Worm (Caenorhabditis elegans) whole organism, late embryonic: Measurements from ENCODE around the gene T25G12.3.

ENCODE experiments used
- F13H6.1 ChIP-seq: sonication (generic microtip); optimal IDR thresholded peaks from 2 replicates; lab custom pipeline; 2016; ENCODE audit warnings: missing genetic modification characterization, missing compliant biosample characterization
- K09A11.1 ChIP-seq: sonication (generic microtip); optimal IDR thresholded peaks from 2 replicates; lab custom pipeline; 2017; ENCODE audit warnings: antibody characterized with exemption, mild to moderate bottlenecking, missing genetic modification characterization, missing compliant biosample characterization; ENCODE audit not compliant: insufficient read depth
- T23F11.4 ChIP-seq: fragments of 200-800 bp; sonication (Bioruptor generic); optimal IDR thresholded peaks from 2 replicates; lab custom pipeline; 2018; ENCODE audit warnings: mild to moderate bottlenecking, missing genetic modification characterization, missing compliant biosample characterization
- Y22D7AL.16 ChIP-seq: sonication (generic microtip); optimal IDR thresholded peaks from 2 replicates; lab custom pipeline; 2016; ENCODE audit warnings: missing genetic modification characterization, missing compliant biosample characterization
- ahr-1 ChIP-seq: sonication (generic microtip); optimal IDR thresholded peaks from 2 replicates; lab custom pipeline; 2016; ENCODE audit warnings: missing genetic modification characterization, missing compliant biosample characterization
- ama-1 ChIP-seq: fragments of 150-350 bp; optimal IDR thresholded peaks from 2 replicates; lab custom pipeline; 2014
- ceh-14 ChIP-seq: sonication (generic microtip); optimal IDR thresholded peaks from 2 replicates; lab custom pipeline; 2016; ENCODE audit warnings: missing genotype, missing genetic modification characterization, missing compliant biosample characterization
- ceh-19 ChIP-seq: fragments of 200-800 bp; sonication (Bioruptor generic); optimal IDR thresholded peaks from 2 replicates; lab custom pipeline; 2018; ENCODE audit warnings: mild to moderate bottlenecking, missing genetic modification characterization, missing compliant biosample characterization
- ceh-24 ChIP-seq: sonication (generic microtip); optimal IDR thresholded peaks from 2 replicates; lab custom pipeline; 2016; ENCODE audit warnings: mild to moderate bottlenecking, missing genetic modification characterization, missing compliant biosample characterization
- ceh-30 ChIP-seq: fragments of 150-350 bp; optimal IDR thresholded peaks from 2 replicates; lab custom pipeline; 2014; ENCODE audit warnings: missing biosample characterization, missing genetic modification characterization
- ceh-34 ChIP-seq: sonication (generic microtip); optimal IDR thresholded peaks from 2 replicates; lab custom pipeline; 2016; ENCODE audit warnings: mild to moderate bottlenecking, missing genetic modification characterization, missing compliant biosample characterization
- dmd-4 ChIP-seq: sonication (generic microtip); optimal IDR thresholded peaks from 2 replicates; lab custom pipeline; 2016; ENCODE audit warnings: borderline replicate concordance, missing genetic modification characterization, missing compliant biosample characterization
- elt-4 ChIP-seq: sonication (generic microtip); optimal IDR thresholded peaks from 2 replicates; lab custom pipeline; 2016; ENCODE audit warnings: missing genetic modification characterization, missing compliant biosample characterization
- ets-4 ChIP-seq: sonication (generic microtip); optimal IDR thresholded peaks from 2 replicates; lab custom pipeline; 2016; ENCODE audit warnings: missing genetic modification characterization, missing compliant biosample characterization
- fkh-10 ChIP-seq: fragments of 150-350 bp; optimal IDR thresholded peaks from 2 replicates; lab custom pipeline; 2014; ENCODE audit warnings: missing biosample characterization, missing genetic modification reagents, missing genetic modification characterization
- fkh-6 ChIP-seq: sonication (generic microtip); optimal IDR thresholded peaks from 2 replicates; lab custom pipeline; 2016; ENCODE audit warnings: missing genetic modification characterization, missing compliant biosample characterization
- hlh-30 ChIP-seq: sonication (generic microtip); optimal IDR thresholded peaks from 2 replicates; lab custom pipeline; 2017; ENCODE audit warnings: antibody characterized with exemption, missing genetic modification characterization, missing compliant biosample characterization; ENCODE audit not compliant: insufficient read depth
- hlh-8 ChIP-seq: sonication (generic microtip); optimal IDR thresholded peaks from 2 replicates; lab custom pipeline; 2016; ENCODE audit warnings: missing genotype, missing genetic modification characterization, missing compliant biosample characterization
- lim-6 ChIP-seq: sonication (generic microtip); optimal IDR thresholded peaks from 2 replicates; lab custom pipeline; 2016; ENCODE audit warnings: missing genetic modification characterization, missing compliant biosample characterization
- lin-11 ChIP-seq: fragments of 200-800 bp; sonication (Bioruptor generic); optimal IDR thresholded peaks from 2 replicates; lab custom pipeline; 2018; ENCODE audit warnings: mild to moderate bottlenecking, missing genetic modification characterization, missing compliant biosample characterization
- madf-2 ChIP-seq: sonication (generic microtip); optimal IDR thresholded peaks from 2 replicates; lab custom pipeline; 2017; ENCODE audit warnings: missing genetic modification characterization, missing compliant biosample characterization
- nfya-1 ChIP-seq: sonication (generic microtip); optimal IDR thresholded peaks from 2 replicates; lab custom pipeline; 2017; ENCODE audit warnings: missing genetic modification characterization, mild to moderate bottlenecking, missing compliant biosample characterization, antibody characterized with exemption, moderate library complexity
- nhr-11 ChIP-seq: fragments of 150-350 bp; optimal IDR thresholded peaks from 2 replicates; lab custom pipeline; 2014; ENCODE audit warnings: missing biosample characterization, missing genetic modification characterization
- odd-2 ChIP-seq: sonication (generic microtip); optimal IDR thresholded peaks from 2 replicates; lab custom pipeline; 2017; ENCODE audit warnings: antibody characterized with exemption, mild to moderate bottlenecking, missing genetic modification characterization, missing compliant biosample characterization
- pat-9 ChIP-seq: fragments of 200-800 bp; sonication (Bioruptor generic); optimal IDR thresholded peaks from 2 replicates; lab custom pipeline; 2018; ENCODE audit warnings: mild to moderate bottlenecking, missing genetic modification characterization, moderate library complexity, missing compliant biosample characterization
- pax-1 ChIP-seq: fragments of 150-350 bp; optimal IDR thresholded peaks from 2 replicates; lab custom pipeline; 2014; ENCODE audit warnings: missing biosample characterization, missing genetic modification characterization
- pha-2 ChIP-seq: sonication (generic microtip); optimal IDR thresholded peaks from 2 replicates; lab custom pipeline; 2017; ENCODE audit warnings: mild to moderate bottlenecking, missing genetic modification characterization, missing compliant biosample characterization
- pha-4 ChIP-seq: fragments of 150-350 bp; optimal IDR thresholded peaks from 2 replicates; lab custom pipeline; 2018; ENCODE audit warnings: missing biosample characterization, missing genetic modification reagents, missing genetic modification characterization
- pqm-1 ChIP-seq: sonication (generic microtip); optimal IDR thresholded peaks from 2 replicates; lab custom pipeline; 2016; ENCODE audit warnings: missing genetic modification characterization, missing compliant biosample characterization
- pros-1 ChIP-seq: fragments of 150-350 bp; optimal IDR thresholded peaks from 2 replicates; lab custom pipeline; 2014; ENCODE audit warnings: missing biosample characterization, missing genetic modification reagents, missing genetic modification characterization
- ref-2 ChIP-seq: sonication (generic microtip); optimal IDR thresholded peaks from 2 replicates; lab custom pipeline; 2016; ENCODE audit warnings: missing genetic modification characterization, missing compliant biosample characterization
- sdc-2 ChIP-seq: sonication (generic microtip); optimal IDR thresholded peaks from 2 replicates; lab custom pipeline; 2016; ENCODE audit warnings: missing genotype, missing genetic modification characterization, missing compliant biosample characterization
- sox-2 ChIP-seq: fragments of 200-800 bp; sonication (Bioruptor generic); IDR thresholded peaks from 2 replicates; pipeline ENCODE4 v1.3.6; 2022; ENCODE audit warnings: missing genetic modification reagents, missing genetic modification characterization, missing compliant biosample characterization
- tbx-2 ChIP-seq: sonication (generic microtip); optimal IDR thresholded peaks from 2 replicates; lab custom pipeline; 2016; ENCODE audit warnings: missing genetic modification characterization, missing compliant biosample characterization
- tbx-7 ChIP-seq: sonication (generic microtip); optimal IDR thresholded peaks from 2 replicates; lab custom pipeline; 2016; ENCODE audit warnings: missing genotype, missing genetic modification characterization, missing compliant biosample characterization
- unc-3 ChIP-seq, 2 experiments: fragments of 200-800 bp in 1 of 2; sonication (Bioruptor generic) in 1 of 2; sonication (generic microtip) in 1 of 2; conservative IDR thresholded peaks in 1 of 2; optimal IDR thresholded peaks in 1 of 2; 2 replicates each; pipeline versions ENCODE4 v1.3.6 to Lab custom; 2016 to 2022; ENCODE audit warnings: missing compliant biosample characterization in 2 of 2, missing genetic modification characterization in 2 of 2, missing genetic modification reagents in 1 of 2
- unc-42 ChIP-seq: sonication (generic microtip); optimal IDR thresholded peaks from 2 replicates; lab custom pipeline; 2016; ENCODE audit warnings: missing genotype, missing genetic modification characterization, missing compliant biosample characterization
- unc-55 ChIP-seq: sonication (generic microtip); optimal IDR thresholded peaks from 2 replicates; lab custom pipeline; 2017; ENCODE audit warnings: missing biosample characterization, missing genetic modification reagents, missing genetic modification characterization
- unc-86 ChIP-seq: sonication (generic microtip); optimal IDR thresholded peaks from 2 replicates; lab custom pipeline; 2016; ENCODE audit warnings: missing genetic modification characterization, missing compliant biosample characterization
- zip-5 ChIP-seq: sonication (generic microtip); optimal IDR thresholded peaks from 2 replicates; lab custom pipeline; 2016; ENCODE audit warnings: missing genetic modification characterization, missing compliant biosample characterization
- ztf-16 ChIP-seq: sonication (generic microtip); optimal IDR thresholded peaks from 2 replicates; lab custom pipeline; 2017; ENCODE audit warnings: missing genetic modification characterization, missing compliant biosample characterization

Gene T25G12.3

ce11 chrX:17209265-17209664, 22.2 kb upstream of the T25G12.3 start, which contains the start of gene T08G2.2:
Gene T08G2.2 (minus strand): TSS chrX:17209365.
- no peak for TF ChIP-seq unc-3 (GFP tag; conservative IDR thresholded peaks at IDR 0.05; lab: Robert Waterston, UW)
- TF ChIP-seq unc-3 (tag; optimal IDR thresholded peaks at IDR 0.05; lab: Kevin White, UChicago): no peak
- TF ChIP-seq fkh-6: no peak
- no peak for TF ChIP-seq tbx-2 (tag; lab: Kevin White, UChicago)
- no peak for TF ChIP-seq lim-6
- no peak for TF ChIP-seq pros-1 (tag; lab: Kevin White, UChicago)
- no peak for TF ChIP-seq T23F11.4 (GFP tag; lab: Kevin White, UChicago)
- TF ChIP-seq pat-9 (tag; lab: Kevin White, UChicago): no peak
- TF ChIP-seq hlh-8 (tag; lab: Kevin White, UChicago): no peak
- TF ChIP-seq unc-42: no peak
- TF ChIP-seq ceh-30 (tag; lab: Kevin White, UChicago): no peak
- TF ChIP-seq ama-1: no peak
- TF ChIP-seq K09A11.1 (tag; lab: Kevin White, UChicago): no peak
- no peak for TF ChIP-seq sox-2 (GFP tag; lab: Robert Waterston, UW)
- no peak for TF ChIP-seq F13H6.1
- no peak for TF ChIP-seq hlh-30 (tag; lab: Kevin White, UChicago)
- no peak for TF ChIP-seq ceh-24 (tag; lab: Kevin White, UChicago)

ce11 chrX:17211513-17211912, 19.9 kb upstream of the T25G12.3 start:
- TF ChIP-seq odd-2 (tag; lab: Kevin White, UChicago): no peak
- no peak for TF ChIP-seq ztf-16 (tag; lab: Kevin White, UChicago)
- TF ChIP-seq F13H6.1: no peak
- no peak for TF ChIP-seq ceh-14 (tag; lab: Kevin White, UChicago)
- no peak for TF ChIP-seq ceh-34 (tag; lab: Kevin White, UChicago)
- no peak for TF ChIP-seq nfya-1 (tag; lab: Kevin White, UChicago)
- TF ChIP-seq, all 69 proteins: peak for 0

ce11 chrX:17214803-17215202, 16.6 kb upstream of the T25G12.3 start, which contains the start of gene acdh-10:
Gene acdh-10 (minus strand): TSS chrX:17214903.
- no peak for TF ChIP-seq pqm-1 (tag; lab: Kevin White, UChicago)
- no peak for TF ChIP-seq ahr-1
- no peak for TF ChIP-seq sdc-2 (tag; lab: Kevin White, UChicago)
- no peak for TF ChIP-seq tbx-7 (tag; lab: Kevin White, UChicago)
- no peak for TF ChIP-seq unc-86 (tag; lab: Kevin White, UChicago)
- no peak for TF ChIP-seq lim-6
- TF ChIP-seq unc-55 (GFP tag; lab: Kevin White, UChicago): no peak
- TF ChIP-seq unc-42: no peak
- no peak for TF ChIP-seq ceh-34 (tag; lab: Kevin White, UChicago)
- TF ChIP-seq madf-2: no peak
- no peak for TF ChIP-seq pax-1 (tag; lab: Kevin White, UChicago)
- TF ChIP-seq ref-2: no peak
- no peak for TF ChIP-seq pha-4 (tag; lab: Kevin White, UChicago)
- no peak for TF ChIP-seq ceh-19 (GFP tag; lab: Kevin White, UChicago)
- TF ChIP-seq, all 69 proteins: peak for 0

- TF ChIP-seq ets-4 (no peak), pax-1 (tag; lab: Kevin White, UChicago) (no peak), T23F11.4 (GFP tag; lab: Kevin White, UChicago) (no peak), fkh-10 (GFP tag; lab: Kevin White, UChicago) (no peak), ceh-14 (tag; lab: Kevin White, UChicago) (no peak), hlh-8 (tag; lab: Kevin White, UChicago) (no peak), zip-5 (no peak), unc-55 (GFP tag; lab: Kevin White, UChicago) (no peak), lim-6 (no peak), nfya-1 (tag; lab: Kevin White, UChicago) (no peak), tbx-7 (tag; lab: Kevin White, UChicago) (no peak), elt-4 (tag; lab: Kevin White, UChicago) (no peak), pha-2 (no peak), F13H6.1 (no peak), pat-9 (tag; lab: Kevin White, UChicago) (no peak), tbx-2 (tag; lab: Kevin White, UChicago) (no peak), Y22D7AL.16 (no peak), nhr-11 (tag; lab: Kevin White, UChicago) (no peak), lin-11 (tag; lab: Kevin White, UChicago) (no peak), dmd-4 (tag; lab: Kevin White, UChicago) (no peak)
These were observed 15.7 kb upstream of the T25G12.3 start for ce11 chrX:17215753-17216152.
